Worm (Caenorhabditis elegans): ENCODE results near the gene W07G4.1.

ce11 chrV:13041666-13042065, 8.3 kb downstream of the W07G4.1 start, which contains the start of gene scyl-1:
- TF ChIP-seq ces-1 (GFP tag; optimal IDR thresholded peaks at IDR 0.05) = no peak
- peak; percentile 66 for TF ChIP-seq dsc-1 (tag; optimal IDR thresholded peaks at IDR 0.05)
- peak in 2 of 6 experiments; percentile 48 to 64 for TF ChIP-seq elt-3 (tag; optimal IDR thresholded peaks at IDR 0.05)
- TF ChIP-seq vab-15 (tag; optimal IDR thresholded peaks at IDR 0.05) = no peak
- TF ChIP-seq nhr-28 (tag; optimal IDR thresholded peaks at IDR 0.05) = no peak

All from whole organism, L1 larva.